Worm (Caenorhabditis elegans): ENCODE measurements around the gene K08H2.5.

Gene K08H2.5

DNA sequence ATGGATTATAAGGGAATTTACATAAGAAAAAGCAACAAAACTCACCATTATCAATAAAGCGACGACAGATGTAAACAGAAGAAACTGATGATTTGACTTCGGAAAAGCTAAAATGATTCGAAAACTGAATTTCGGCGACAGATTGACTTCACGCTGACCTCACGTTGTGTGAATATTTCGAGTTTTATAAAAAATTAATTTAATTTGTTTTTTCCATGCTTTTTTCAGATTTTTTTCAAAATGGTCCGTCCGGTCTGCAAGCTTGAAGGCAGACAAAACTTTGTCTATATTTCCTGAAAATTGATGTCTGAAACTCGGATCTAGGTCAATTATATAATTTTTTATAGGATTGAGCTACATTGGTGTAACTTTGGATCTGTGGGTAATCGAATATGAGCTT is at the start of gene K08H2.5:
Gene K08H2.5 (minus strand): TSS at position 101 of the 400 bp plus-strand sequence.
- TF ChIP-seq lin-11 (tag; optimal IDR thresholded peaks at IDR 0.05) (no peak), unc-42 (tag; optimal IDR thresholded peaks at IDR 0.05) (no peak)

DNA sequence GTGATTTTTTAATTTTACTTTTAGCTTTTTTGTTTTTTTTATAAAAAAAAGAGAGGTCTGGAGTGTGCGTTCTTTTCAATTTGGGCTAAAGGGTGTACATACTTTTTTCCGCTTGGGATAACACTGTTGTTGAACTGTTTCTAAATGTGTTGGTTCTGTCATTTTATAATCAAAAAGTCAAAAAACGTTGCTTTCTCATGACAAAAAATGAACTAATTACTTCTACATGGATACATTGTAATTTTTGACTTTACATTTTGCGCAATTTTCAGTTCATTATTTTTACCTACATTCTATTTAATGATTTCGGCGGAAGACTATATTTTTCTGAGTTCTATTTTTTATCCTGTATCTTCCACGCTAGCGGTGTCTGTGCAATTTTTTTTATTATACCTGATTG is 49.4 kb upstream of the K08H2.5 start, which contains the start of gene srd-38:
Gene srd-38 (plus strand): TSS at position 301 of the 400 bp plus-strand sequence.
- no peak for TF ChIP-seq ttx-3 (tag; optimal IDR thresholded peaks at IDR 0.05)
- TF ChIP-seq pag-3 (tag; optimal IDR thresholded peaks at IDR 0.05; ENCODE audit: borderline replicate concordance) = no peak
- no peak for TF ChIP-seq ref-2 (tag; optimal IDR thresholded peaks at IDR 0.05)
- TF ChIP-seq syd-9 (tag; optimal IDR thresholded peaks at IDR 0.05) = no peak
- no peak for TF ChIP-seq K09A11.1 (tag; optimal IDR thresholded peaks at IDR 0.05; ENCODE audit: insufficient read depth)
- TF ChIP-seq elt-4 (tag; optimal IDR thresholded peaks at IDR 0.05) = no peak
- TF ChIP-seq unc-42 (tag; optimal IDR thresholded peaks at IDR 0.05) = no peak
- TF ChIP-seq ama-1 (optimal IDR thresholded peaks at IDR 0.05) = no peak

DNA sequence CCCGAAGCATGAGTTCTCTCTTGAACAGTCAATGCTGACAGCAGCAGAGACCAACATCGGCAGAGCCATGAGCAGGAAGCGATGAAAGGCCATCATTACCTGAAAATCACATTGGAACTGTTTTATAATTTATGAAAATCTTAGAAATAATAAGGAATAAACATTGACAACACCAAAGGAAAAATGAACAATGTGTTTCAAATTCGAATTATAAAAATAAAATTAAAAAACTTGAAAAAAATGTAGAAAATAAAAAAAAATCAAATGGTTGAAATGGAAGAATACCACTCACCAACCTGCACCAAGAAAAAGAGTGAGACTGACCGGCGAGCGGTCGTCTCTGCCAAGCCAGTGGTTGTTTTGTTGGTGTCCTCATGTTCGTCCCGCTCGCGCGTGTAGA is 48.4 kb upstream of the K08H2.5 start, which contains the start of gene R04D3.3:
Gene R04D3.3 (minus strand): TSS at position 101 of the 400 bp plus-strand sequence.
- no peak for TF ChIP-seq pros-1 (tag; optimal IDR thresholded peaks at IDR 0.05)
- no peak for TF ChIP-seq ceh-14 (tag; optimal IDR thresholded peaks at IDR 0.05)
- TF ChIP-seq pha-2 (tag; optimal IDR thresholded peaks at IDR 0.05) = no peak
- no peak for TF ChIP-seq pqm-1 (tag; optimal IDR thresholded peaks at IDR 0.05)
- no peak for TF ChIP-seq lim-6 (tag; optimal IDR thresholded peaks at IDR 0.05)
- no peak for TF ChIP-seq ztf-16 (tag; optimal IDR thresholded peaks at IDR 0.05)
- no peak for TF ChIP-seq sdc-2 (tag; optimal IDR thresholded peaks at IDR 0.05)
- no peak for TF ChIP-seq mec-3 (tag; optimal IDR thresholded peaks at IDR 0.05; ENCODE audit: borderline replicate concordance)
- no peak for TF ChIP-seq Y22D7AL.16 (tag; optimal IDR thresholded peaks at IDR 0.05)
- no peak for TF ChIP-seq ceh-22 (tag; optimal IDR thresholded peaks at IDR 0.05)
- no peak for TF ChIP-seq npax-4 (tag; optimal IDR thresholded peaks at IDR 0.05)

DNA sequence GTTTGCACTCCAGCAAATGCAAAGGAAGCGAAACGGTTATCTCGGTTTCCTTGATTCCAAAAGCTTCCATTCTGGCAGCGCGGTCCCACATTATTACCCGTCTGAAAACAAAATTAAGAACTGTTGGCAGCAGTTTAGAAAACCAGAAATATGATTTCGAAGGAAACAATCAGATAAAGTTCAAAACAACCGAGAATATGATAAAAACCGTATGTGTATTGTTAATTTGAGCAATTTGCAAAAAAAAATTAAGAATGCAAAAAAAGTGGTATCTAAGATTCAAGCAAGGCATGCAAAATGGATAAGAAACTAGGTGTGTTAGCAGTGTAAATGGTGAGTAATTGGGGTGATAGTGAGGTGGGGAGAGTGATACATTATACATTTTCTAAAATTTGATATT is 46.6 kb upstream of the K08H2.5 start, which contains the start of gene R04D3.4:
Gene R04D3.4 (minus strand): TSS at position 101 of the 400 bp plus-strand sequence.
- TF ChIP-seq hlh-6 (tag; optimal IDR thresholded peaks at IDR 0.05) = no peak
- no peak for TF ChIP-seq Y22D7AL.16 (tag; optimal IDR thresholded peaks at IDR 0.05)
- no peak for TF ChIP-seq ceh-9 (tag; optimal IDR thresholded peaks at IDR 0.05)
- TF ChIP-seq ceh-30 (tag; optimal IDR thresholded peaks at IDR 0.05) = no peak
- no peak for TF ChIP-seq nhr-11 (tag; optimal IDR thresholded peaks at IDR 0.05)
- TF ChIP-seq tbx-2 (tag; optimal IDR thresholded peaks at IDR 0.05) = no peak
- TF ChIP-seq lin-11 (tag; optimal IDR thresholded peaks at IDR 0.05) = no peak
- no peak for TF ChIP-seq pha-4 (tag; optimal IDR thresholded peaks at IDR 0.05)
- no peak for TF ChIP-seq pax-1 (tag; optimal IDR thresholded peaks at IDR 0.05)
- TF ChIP-seq pag-3 (tag; optimal IDR thresholded peaks at IDR 0.05; ENCODE audit: borderline replicate concordance) = no peak
- TF ChIP-seq unc-3 (GFP tag; conservative IDR thresholded peaks at IDR 0.05) = no peak
- TF ChIP-seq unc-3 (tag; optimal IDR thresholded peaks at IDR 0.05) = no peak
- TF ChIP-seq fkh-10 (GFP tag; optimal IDR thresholded peaks at IDR 0.05) = no peak
- no peak for TF ChIP-seq hlh-30 (tag; optimal IDR thresholded peaks at IDR 0.05; ENCODE audit: insufficient read depth)
- no peak for TF ChIP-seq ceh-18 (tag; optimal IDR thresholded peaks at IDR 0.05)
- no peak for TF ChIP-seq sdc-2 (tag; optimal IDR thresholded peaks at IDR 0.05)

DNA sequence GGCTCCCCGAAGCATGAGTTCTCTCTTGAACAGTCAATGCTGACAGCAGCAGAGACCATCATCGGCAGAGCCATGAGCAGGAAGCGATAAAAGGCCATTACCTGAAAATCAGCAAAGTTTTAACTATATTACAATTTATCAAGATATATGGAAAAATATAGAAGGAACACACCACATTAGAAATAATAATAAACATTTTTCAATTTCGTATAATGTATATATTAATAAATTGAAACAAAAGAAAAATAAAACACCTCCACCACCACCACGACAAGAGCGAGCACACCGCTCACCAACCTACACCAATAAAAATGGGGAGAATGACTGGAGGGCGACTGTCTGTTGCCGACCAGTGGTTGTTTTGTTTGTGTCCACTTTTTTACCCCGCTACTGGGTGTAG is 44.4 kb upstream of the K08H2.5 start, which contains the start of gene R04D3.2:
Gene R04D3.2 (minus strand): TSS at position 101 of the 400 bp plus-strand sequence.
- no peak for TF ChIP-seq T23F11.4 (GFP tag; optimal IDR thresholded peaks at IDR 0.05)
- TF ChIP-seq ama-1 (optimal IDR thresholded peaks at IDR 0.05) = no peak
- TF ChIP-seq elt-2 (tag; optimal IDR thresholded peaks at IDR 0.05) = no peak
- no peak for TF ChIP-seq hlh-6 (tag; optimal IDR thresholded peaks at IDR 0.05)
- TF ChIP-seq hlh-8 (tag; optimal IDR thresholded peaks at IDR 0.05) = no peak
- TF ChIP-seq eyg-1 (tag; optimal IDR thresholded peaks at IDR 0.05) = no peak
- no peak for TF ChIP-seq fkh-6 (tag; optimal IDR thresholded peaks at IDR 0.05)
- no peak for TF ChIP-seq npax-4 (tag; optimal IDR thresholded peaks at IDR 0.05)
- TF ChIP-seq unc-3 (GFP tag; conservative IDR thresholded peaks at IDR 0.05) = no peak
- no peak for TF ChIP-seq unc-3 (tag; optimal IDR thresholded peaks at IDR 0.05)
- TF ChIP-seq ceh-14 (tag; optimal IDR thresholded peaks at IDR 0.05) = no peak
- no peak for TF ChIP-seq fkh-10 (GFP tag; optimal IDR thresholded peaks at IDR 0.05)
- TF ChIP-seq dmd-4 (tag; optimal IDR thresholded peaks at IDR 0.05; ENCODE audit: borderline replicate concordance) = no peak
- TF ChIP-seq gmeb-2 (tag; optimal IDR thresholded peaks at IDR 0.05) = no peak
- TF ChIP-seq hlh-13 (GFP tag; optimal IDR thresholded peaks at IDR 0.05) = no peak
- TF ChIP-seq pag-3 (tag; optimal IDR thresholded peaks at IDR 0.05; ENCODE audit: borderline replicate concordance) = no peak
- no peak for TF ChIP-seq unc-86 (tag; optimal IDR thresholded peaks at IDR 0.05)
- TF ChIP-seq C08G9.2 (tag; optimal IDR thresholded peaks at IDR 0.05) = no peak
- TF ChIP-seq che-1 (tag; optimal IDR thresholded peaks at IDR 0.05) = no peak
- no peak for TF ChIP-seq pax-1 (tag; optimal IDR thresholded peaks at IDR 0.05)
- no peak for TF ChIP-seq ztf-16 (tag; optimal IDR thresholded peaks at IDR 0.05)
